Fruit fly (Drosophila melanogaster) S2 (cell line): ENCODE measurements around the gene CG11695.

Experiments used
- CG8478 ChIP-seq: fragments of >200 bp; optimal IDR thresholded peaks from 2 replicates; lab custom pipeline; 2018
- CTCF ChIP-seq, 2 experiments: fragments of >200 bp; optimal IDR thresholded peaks; 2 replicates each; lab custom pipeline; 2018

DNA sequence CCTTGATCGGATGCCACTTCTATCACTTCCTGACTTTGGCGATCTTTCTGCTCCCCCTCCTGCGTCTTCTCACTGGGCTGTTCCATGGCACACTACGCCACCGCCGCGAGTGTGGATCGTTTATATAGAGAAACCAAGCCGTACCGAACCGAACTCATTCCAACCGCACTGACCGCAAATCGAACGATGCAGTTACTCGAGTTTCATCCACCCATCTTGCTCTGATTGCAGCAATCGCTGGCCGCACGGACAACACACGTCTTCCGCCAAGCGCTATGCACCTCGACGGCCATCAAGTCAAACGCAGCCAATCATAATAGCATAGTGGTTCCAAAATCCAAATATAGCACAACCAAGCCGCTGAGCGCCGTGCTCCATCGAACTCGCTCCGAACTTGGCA is 7.4 kb downstream of the CG11695 start, which contains the start of gene pkm:
- TF ChIP-seq CG8478 (lab: Kevin White, UChicago) (no peak), CTCF (optimal IDR thresholded peaks at IDR 0.05; lab: Kevin White, UChicago) (no peak)
